Worm (Caenorhabditis elegans) whole organism, young adult: ENCODE data around the gene W03A5.6.

Source experiments
- B0019.2 ChIP-seq: fragments of 200-800 bp; sonication (Bioruptor generic); conservative IDR thresholded peaks from 2 replicates; pipeline ENCODE4 v1.3.6; 2022; ENCODE audit warnings: missing genetic modification reagents, missing genetic modification characterization, missing compliant biosample characterization
- B0261.1 ChIP-seq: sonication (generic microtip); optimal IDR thresholded peaks from 2 replicates; lab custom pipeline; 2016; ENCODE audit warnings: mild to moderate bottlenecking, missing genetic modification characterization, moderate library complexity, missing compliant biosample characterization
- B0336.3 ChIP-seq: fragments of 200-800 bp; sonication (Bioruptor generic); IDR thresholded peaks from 2 replicates; pipeline ENCODE4 v1.3.6; 2022; ENCODE audit warnings: missing genetic modification characterization, missing compliant biosample characterization
- D2030.7 ChIP-seq: fragments of 200-800 bp; sonication (Bioruptor generic); IDR thresholded peaks from 2 replicates; pipeline ENCODE4 v1.3.6; 2022; ENCODE audit warnings: missing genetic modification reagents, missing genetic modification characterization, missing compliant biosample characterization
- F23B12.7 ChIP-seq: sonication (generic microtip); optimal IDR thresholded peaks from 2 replicates; lab custom pipeline; 2017; ENCODE audit warnings: missing genetic modification characterization, mild to moderate bottlenecking, missing compliant biosample characterization, antibody characterized with exemption, moderate library complexity; ENCODE audit not compliant: insufficient read depth
- F33H1.4 ChIP-seq: fragments of 200-800 bp; sonication (Bioruptor generic); IDR thresholded peaks from 2 replicates; pipeline ENCODE4 v1.3.6; 2022; ENCODE audit warnings: missing genetic modification reagents, missing genetic modification characterization, missing compliant biosample characterization
- Y53F4B.3 ChIP-seq: fragments of 200-800 bp; sonication (Bioruptor generic); IDR thresholded peaks from 2 replicates; pipeline ENCODE4 v1.3.6; 2022; ENCODE audit warnings: missing genetic modification reagents, missing genetic modification characterization, missing compliant biosample characterization
- Y53G8AR.9 ChIP-seq: fragments of 200-800 bp; sonication (Bioruptor generic); conservative IDR thresholded peaks from 2 replicates; pipeline ENCODE4 v1.3.6; 2022; ENCODE audit warnings: missing genetic modification reagents, missing genetic modification characterization, missing compliant biosample characterization
- Y67H2A.10 ChIP-seq: fragments of 200-800 bp; sonication (Bioruptor generic); conservative IDR thresholded peaks from 2 replicates; pipeline ENCODE4 v1.3.6; 2022; ENCODE audit warnings: missing genetic modification reagents, missing genetic modification characterization, missing compliant biosample characterization
- Y79H2A.3 ChIP-seq: fragments of 200-800 bp; sonication (Bioruptor generic); conservative IDR thresholded peaks from 2 replicates; pipeline ENCODE4 v1.3.6; 2022; ENCODE audit warnings: missing genetic modification reagents, missing genetic modification characterization, missing compliant biosample characterization
- aptf-3 ChIP-seq: fragments of 200-800 bp; sonication (Bioruptor generic); IDR thresholded peaks from 2 replicates; pipeline ENCODE4 v1.3.6; 2022; ENCODE audit warnings: missing genetic modification characterization, missing compliant biosample characterization
- athp-1 ChIP-seq: sonication (generic microtip); optimal IDR thresholded peaks from 2 replicates; lab custom pipeline; 2017; ENCODE audit warnings: mild to moderate bottlenecking, missing genetic modification characterization, missing compliant biosample characterization
- attf-3 ChIP-seq: fragments of 200-800 bp; sonication (Bioruptor generic); conservative IDR thresholded peaks from 2 replicates; pipeline ENCODE4 v1.3.6; 2022; ENCODE audit warnings: missing genetic modification reagents, missing genetic modification characterization, missing compliant biosample characterization
- attf-5 ChIP-seq: fragments of 200-800 bp; sonication (Bioruptor generic); optimal IDR thresholded peaks from 2 replicates; lab custom pipeline; 2018; ENCODE audit warnings: mild to moderate bottlenecking, missing genetic modification characterization, missing compliant biosample characterization
- attf-6 ChIP-seq: fragments of 200-800 bp; sonication (Bioruptor generic); IDR thresholded peaks from 2 replicates; pipeline ENCODE4 v1.3.6; 2022; ENCODE audit warnings: missing genetic modification reagents, missing genetic modification characterization, missing compliant biosample characterization
- cebp-1 ChIP-seq, 2 experiments: fragments of 200-800 bp in 1 of 2; sonication (Bioruptor generic) in 1 of 2; sonication (generic microtip) in 1 of 2; IDR thresholded peaks in 1 of 2; optimal IDR thresholded peaks in 1 of 2; 2 replicates each; pipeline versions ENCODE4 v1.3.6 to Lab custom; 2017 to 2022; ENCODE audit warnings: missing compliant biosample characterization in 2 of 2, missing genetic modification characterization in 2 of 2, mild to moderate bottlenecking in 1 of 2, missing genetic modification reagents in 1 of 2, moderate library complexity in 1 of 2
- ceh-27 ChIP-seq: fragments of 200-800 bp; sonication (Bioruptor generic); optimal IDR thresholded peaks from 2 replicates; lab custom pipeline; 2018; ENCODE audit warnings: mild to moderate bottlenecking, missing genetic modification characterization, moderate library complexity, missing compliant biosample characterization
- die-1 ChIP-seq: sonication (generic microtip); optimal IDR thresholded peaks from 2 replicates; lab custom pipeline; 2016; ENCODE audit warnings: missing genotype, mild to moderate bottlenecking, missing genetic modification characterization, missing compliant biosample characterization
- efl-1 ChIP-seq: fragments of 150-350 bp; optimal IDR thresholded peaks from 2 replicates; lab custom pipeline; 2014; ENCODE audit warnings: missing biosample characterization, missing genetic modification reagents, missing genetic modification characterization
- hmg-1.2 ChIP-seq: fragments of 200-800 bp; sonication (Bioruptor generic); IDR thresholded peaks from 2 replicates; pipeline ENCODE4 v1.3.6; 2022; ENCODE audit warnings: missing genetic modification reagents, missing genetic modification characterization, missing compliant biosample characterization
- hrde-1 ChIP-seq: sonication (generic microtip); optimal IDR thresholded peaks from 2 replicates; lab custom pipeline; 2016; ENCODE audit warnings: missing genetic modification characterization, mild to moderate bottlenecking, missing compliant biosample characterization, moderate library complexity, missing genotype, missing genetic modification reagents, borderline replicate concordance
- hsf-1 ChIP-seq: fragments of 200-800 bp; sonication (Bioruptor generic); IDR thresholded peaks from 2 replicates; pipeline ENCODE4 v1.3.6; 2022; ENCODE audit warnings: missing genetic modification reagents, missing genetic modification characterization, missing compliant biosample characterization
- lin-35 ChIP-seq, 3 experiments: fragments of 150-350 bp in 2 of 3; sonication (generic microtip) in 1 of 3; optimal IDR thresholded peaks; 2 replicates each; lab custom pipeline; 2014 to 2018; ENCODE audit warnings: missing biosample characterization in 3 of 3, missing genetic modification characterization in 3 of 3, missing genetic modification reagents in 3 of 3
- lin-54 ChIP-seq: fragments of 200-800 bp; sonication (Bioruptor generic); optimal IDR thresholded peaks from 2 replicates; lab custom pipeline; 2018; ENCODE audit warnings: mild to moderate bottlenecking, missing genetic modification characterization, missing compliant biosample characterization
- lir-1 ChIP-seq: fragments of 200-800 bp; sonication (Bioruptor generic); conservative IDR thresholded peaks from 2 replicates; pipeline ENCODE4 v1.3.6; 2022; ENCODE audit warnings: missing genetic modification reagents, missing genetic modification characterization, missing compliant biosample characterization
- lsl-1 ChIP-seq: fragments of 200-800 bp; sonication (Bioruptor generic); optimal IDR thresholded peaks from 2 replicates; lab custom pipeline; 2018; ENCODE audit warnings: mild to moderate bottlenecking, missing genetic modification characterization, moderate library complexity, missing compliant biosample characterization
- madf-6 ChIP-seq: fragments of 200-800 bp; sonication (Bioruptor generic); IDR thresholded peaks from 2 replicates; pipeline ENCODE4 v1.3.6; 2022; ENCODE audit warnings: missing genetic modification reagents, missing genetic modification characterization, missing compliant biosample characterization
- madf-8 ChIP-seq: fragments of 200-800 bp; sonication (Bioruptor generic); conservative IDR thresholded peaks from 2 replicates; pipeline ENCODE4 v1.3.6; 2022; ENCODE audit warnings: missing genetic modification reagents, missing genetic modification characterization, missing compliant biosample characterization
- mcd-1 ChIP-seq: fragments of 200-800 bp; sonication (Bioruptor generic); IDR thresholded peaks from 2 replicates; pipeline ENCODE4 v1.3.6; 2022; ENCODE audit warnings: missing genetic modification reagents, missing genetic modification characterization, missing compliant biosample characterization
- mes-4 ChIP-seq: sonication (generic microtip); optimal IDR thresholded peaks from 2 replicates; lab custom pipeline; 2016; ENCODE audit warnings: missing genotype, missing genetic modification characterization, missing compliant biosample characterization
- nhr-179 ChIP-seq: sonication (generic microtip); optimal IDR thresholded peaks from 2 replicates; lab custom pipeline; 2016; ENCODE audit warnings: mild to moderate bottlenecking, missing genetic modification characterization, missing compliant biosample characterization
- pbrm-1 ChIP-seq: fragments of 200-800 bp; sonication (Bioruptor generic); IDR thresholded peaks from 2 replicates; pipeline ENCODE4 v1.3.6; 2022; ENCODE audit warnings: missing genetic modification reagents, missing genetic modification characterization, missing compliant biosample characterization
- rec-8 ChIP-seq, 2 experiments: sonication (generic microtip); optimal IDR thresholded peaks; 2 replicates each; lab custom pipeline; 2016; ENCODE audit warnings: mild to moderate bottlenecking in 2 of 2, missing genetic modification characterization in 2 of 2, missing genetic modification reagents in 2 of 2, missing genotype in 2 of 2, missing biosample characterization in 1 of 2, missing compliant biosample characterization in 1 of 2, moderate library complexity in 1 of 2
- repo-1 ChIP-seq: sonication (generic microtip); optimal IDR thresholded peaks from 2 replicates; lab custom pipeline; 2017; ENCODE audit warnings: mild to moderate bottlenecking, missing genetic modification characterization, missing compliant biosample characterization
- snpc-1.3 ChIP-seq: sonication (generic microtip); optimal IDR thresholded peaks from 2 replicates; lab custom pipeline; 2017; ENCODE audit warnings: missing genetic modification characterization, mild to moderate bottlenecking, missing compliant biosample characterization, antibody characterized with exemption, moderate library complexity, missing genotype, missing genetic modification reagents; ENCODE audit not compliant: insufficient read depth
- snpc-3.4 ChIP-seq: sonication (generic microtip); optimal IDR thresholded peaks from 2 replicates; lab custom pipeline; 2017; ENCODE audit warnings: missing genetic modification characterization, mild to moderate bottlenecking, missing compliant biosample characterization, antibody characterized with exemption, moderate library complexity, missing genotype, missing genetic modification reagents
- snpc-4 ChIP-seq, 5 experiments: fragments of 150-350 bp in 1 of 5; sonication (generic microtip) in 4 of 5; optimal IDR thresholded peaks; 2 replicates each; lab custom pipeline; 2014 to 2018; ENCODE audit warnings: missing genetic modification characterization in 5 of 5, missing biosample characterization in 3 of 5, antibody characterized with exemption in 2 of 5, mild to moderate bottlenecking in 2 of 5, missing compliant biosample characterization in 2 of 5, missing genotype in 2 of 5, moderate library complexity in 2 of 5, missing genetic modification reagents in 1 of 5
- tlf-1 ChIP-seq: fragments of 200-800 bp; sonication (Bioruptor generic); optimal IDR thresholded peaks from 2 replicates; lab custom pipeline; 2018; ENCODE audit warnings: mild to moderate bottlenecking, missing genetic modification characterization, missing compliant biosample characterization
- unc-130 ChIP-seq: sonication (generic microtip); optimal IDR thresholded peaks from 2 replicates; lab custom pipeline; 2016; ENCODE audit warnings: missing genetic modification reagents, missing genetic modification characterization, missing compliant biosample characterization
- ztf-18 ChIP-seq: sonication (generic microtip); optimal IDR thresholded peaks from 2 replicates; lab custom pipeline; 2016; ENCODE audit warnings: missing genotype, mild to moderate bottlenecking, missing genetic modification characterization, missing compliant biosample characterization
- ztf-22 ChIP-seq: fragments of 200-800 bp; sonication (Bioruptor generic); optimal IDR thresholded peaks from 2 replicates; lab custom pipeline; 2018; ENCODE audit warnings: mild to moderate bottlenecking, missing genetic modification characterization, moderate library complexity, missing compliant biosample characterization
- ztf-28 ChIP-seq: fragments of 200-800 bp; sonication (Bioruptor generic); IDR thresholded peaks from 2 replicates; pipeline ENCODE4 v1.3.6; 2022; ENCODE audit warnings: missing genetic modification reagents, missing genetic modification characterization, missing compliant biosample characterization

Gene W03A5.6

ce11 chrIII:5449762-5450308, 9.4 kb upstream of the W03A5.6 start, which contains the start of gene F48E8.8 (continued):
- peak; percentile 22 for TF ChIP-seq ceh-27 (GFP tag; lab: Kevin White, UChicago)
- 0 out of 2 replicates have a peak, but pooled peaks have one; percentile 13 for TF ChIP-seq cebp-1 (GFP tag; IDR thresholded peaks at IDR 0.05; lab: Robert Waterston, UW)
- TF ChIP-seq cebp-1 (tag; optimal IDR thresholded peaks at IDR 0.05; lab: Kevin White, UChicago) = peak; percentile 81
- TF ChIP-seq repo-1 (tag; lab: Kevin White, UChicago) = no peak
- no peak for TF ChIP-seq aptf-3 (GFP tag; lab: Robert Waterston, UW)
- TF ChIP-seq rec-8 (tag; optimal IDR thresholded peaks at IDR 0.05; lab: Kevin White, UChicago) = no peak

ce11 chrIII:5448177-5448576, 7.7 kb upstream of the W03A5.6 start, which contains the start of gene skpt-1:
skpt-1 (minus strand) TSS chrIII:5448395.
- TF ChIP-seq hsf-1 (GFP tag; lab: Robert Waterston, UW) (peak; percentile 86), ztf-22 (GFP tag; lab: Kevin White, UChicago) (no peak), nhr-179 (no peak), die-1 (no peak), F33H1.4 (GFP tag; lab: Robert Waterston, UW) (peak; percentile 89), Y67H2A.10 (GFP tag; lab: Robert Waterston, UW) (0 out of 2 replicates have a peak, but pooled peaks have one; percentile 26), madf-8 (GFP tag; lab: Robert Waterston, UW) (peak; percentile 97), pbrm-1 (GFP tag; lab: Robert Waterston, UW) (peak; percentile 62; the same call in 1 of the 2 replicates), B0261.1 (tag; lab: Kevin White, UChicago) (no peak), lin-54 (GFP tag; lab: Kevin White, UChicago) (peak; percentile 96), snpc-1.3 (tag; lab: Kevin White, UChicago) (peak; percentile 1), lsl-1 (GFP tag; lab: Kevin White, UChicago) (peak; percentile 86), D2030.7 (GFP tag; lab: Robert Waterston, UW) (peak; percentile 97), mes-4 (tag; lab: Kevin White, UChicago) (no peak), F23B12.7 (no peak), Y79H2A.3 (GFP tag; lab: Robert Waterston, UW) (0 out of 2 replicates have a peak, but pooled peaks have one; percentile 51), snpc-3.4 (tag; lab: Kevin White, UChicago) (peak; percentile 87), tlf-1 (GFP tag; lab: Kevin White, UChicago) (peak; percentile 92), madf-6 (GFP tag; lab: Robert Waterston, UW) (peak; percentile 99), Y53G8AR.9 (GFP tag; lab: Robert Waterston, UW) (peak; percentile 87), ztf-28 (GFP tag; lab: Robert Waterston, UW) (0 out of 2 replicates have a peak, but pooled peaks have one; percentile 77), attf-3 (peak; percentile 45; the same call in 1 of the 2 replicates), athp-1 (tag; lab: Kevin White, UChicago) (peak; percentile 58), attf-6 (GFP tag; lab: Robert Waterston, UW) (no peak), cebp-1 (GFP tag; IDR thresholded peaks at IDR 0.05; lab: Robert Waterston, UW) (no peak), cebp-1 (tag; optimal IDR thresholded peaks at IDR 0.05; lab: Kevin White, UChicago) (peak; percentile 11), efl-1 (GFP tag; lab: Kevin White, UChicago) (peak; percentile 99), mcd-1 (GFP tag; lab: Robert Waterston, UW) (peak; percentile 97), unc-130 (peak; percentile 64), hmg-1.2 (peak; percentile 63), B0019.2 (GFP tag; lab: Robert Waterston, UW) (peak; percentile 94), attf-5 (GFP tag; lab: Kevin White, UChicago) (peak; percentile 31), ztf-18 (tag; lab: Kevin White, UChicago) (no peak), lin-35 (GFP tag; optimal IDR thresholded peaks at IDR 0.05; lab: Kevin White, UChicago) (peak in 2 of 3 experiments; percentile 67 to 91), Y53F4B.3 (GFP tag; lab: Robert Waterston, UW) (no peak), snpc-4 (GFP tag; optimal IDR thresholded peaks at IDR 0.05; lab: Kevin White, UChicago) (peak; percentile 11), snpc-4 (tag; optimal IDR thresholded peaks at IDR 0.05; lab: Kevin White, UChicago) (peak in 2 of 4 experiments; percentile 40 to 62), lir-1 (peak; percentile 76; the same call in 1 of the 2 replicates), hrde-1 (tag; lab: Kevin White, UChicago) (peak; percentile 54), B0336.3 (GFP tag; lab: Robert Waterston, UW) (peak; percentile 88)
